Worm (Caenorhabditis elegans) whole organism, L4 larva: Measurements from ENCODE around the gene srw-95.

Experiments
- D1046.2 ChIP-seq: fragments of 200-800 bp; sonication (Bioruptor generic); IDR thresholded peaks from 2 replicates; pipeline ENCODE4 v1.3.6; 2022; ENCODE audit warnings: missing genetic modification characterization, missing compliant biosample characterization
- F49E8.2 ChIP-seq: sonication (generic microtip); optimal IDR thresholded peaks from 2 replicates; lab custom pipeline; 2016; ENCODE audit warnings: missing compliant biosample characterization, mild to moderate bottlenecking, missing genetic modification characterization, borderline replicate concordance
- T20F7.1 ChIP-seq: fragments of 200-800 bp; sonication (Bioruptor generic); optimal IDR thresholded peaks from 2 replicates; lab custom pipeline; 2018; ENCODE audit warnings: mild to moderate bottlenecking, missing genetic modification characterization, missing compliant biosample characterization
- ama-1 ChIP-seq: fragments of 150-350 bp; optimal IDR thresholded peaks from 2 replicates; lab custom pipeline; 2014; ENCODE audit warnings: inconsistent platforms, mixed read lengths
- ceh-28 ChIP-seq: fragments of 150-350 bp; optimal IDR thresholded peaks from 2 replicates; lab custom pipeline; 2014; ENCODE audit warnings: missing biosample characterization, missing genetic modification reagents, missing genetic modification characterization
- ceh-32 ChIP-seq: sonication (generic microtip); optimal IDR thresholded peaks from 2 replicates; lab custom pipeline; 2016; ENCODE audit warnings: mild to moderate bottlenecking, missing genetic modification characterization, missing compliant biosample characterization; ENCODE audit not compliant: poor library complexity
- ceh-44 ChIP-seq: fragments of 200-800 bp; sonication (Bioruptor generic); IDR thresholded peaks from 2 replicates; pipeline ENCODE4 v1.3.6; 2022; ENCODE audit warnings: missing genetic modification reagents, missing genetic modification characterization, missing compliant biosample characterization
- ceh-82 ChIP-seq: sonication (generic microtip); optimal IDR thresholded peaks from 2 replicates; lab custom pipeline; 2017; ENCODE audit warnings: missing biosample characterization, missing genetic modification characterization
- cey-2 ChIP-seq: sonication (generic microtip); optimal IDR thresholded peaks from 3 replicates; lab custom pipeline; 2017; ENCODE audit warnings: missing genetic modification characterization, mild to moderate bottlenecking, missing compliant biosample characterization, antibody characterized with exemption, borderline replicate concordance; ENCODE audit not compliant: insufficient read depth
- ctbp-1 ChIP-seq: fragments of 200-800 bp; sonication (Bioruptor generic); IDR thresholded peaks from 2 replicates; pipeline ENCODE4 v1.3.6; 2022; ENCODE audit warnings: missing genetic modification reagents, missing genetic modification characterization, missing compliant biosample characterization
- daf-8 ChIP-seq: fragments of 200-800 bp; sonication (Bioruptor generic); IDR thresholded peaks from 2 replicates; pipeline ENCODE4 v1.3.6; 2022; ENCODE audit warnings: missing genetic modification characterization, missing compliant biosample characterization
- dmd-6 ChIP-seq: fragments of 200-800 bp; sonication (Bioruptor generic); IDR thresholded peaks from 2 replicates; pipeline ENCODE4 v1.3.6; 2022; ENCODE audit warnings: missing genetic modification reagents, missing genetic modification characterization, missing compliant biosample characterization
- dmd-9 ChIP-seq: fragments of 200-800 bp; sonication (Bioruptor generic); IDR thresholded peaks from 2 replicates; pipeline ENCODE4 v1.3.6; 2022; ENCODE audit warnings: missing genetic modification reagents, missing genetic modification characterization, missing compliant biosample characterization
- dpl-1 ChIP-seq: fragments of 150-350 bp; optimal IDR thresholded peaks from 2 replicates; lab custom pipeline; 2014; ENCODE audit warnings: missing biosample characterization, missing genetic modification reagents, missing genetic modification characterization
- fos-1 ChIP-seq: fragments of 150-350 bp; optimal IDR thresholded peaks from 2 replicates; lab custom pipeline; 2014; ENCODE audit warnings: missing biosample characterization, missing genetic modification characterization
- gei-8 ChIP-seq: fragments of 200-800 bp; sonication (Bioruptor generic); optimal IDR thresholded peaks from 2 replicates; lab custom pipeline; 2018; ENCODE audit warnings: mild to moderate bottlenecking, missing genetic modification characterization, missing compliant biosample characterization
- hlh-11 ChIP-seq: fragments of 200-800 bp; sonication (Bioruptor generic); optimal IDR thresholded peaks from 2 replicates; lab custom pipeline; 2018; ENCODE audit warnings: mild to moderate bottlenecking, missing genetic modification characterization, missing compliant biosample characterization
- hmg-1.1 ChIP-seq: fragments of 200-800 bp; sonication (Bioruptor generic); IDR thresholded peaks from 2 replicates; pipeline ENCODE4 v1.3.6; 2022; ENCODE audit warnings: missing genetic modification reagents, missing genetic modification characterization, missing compliant biosample characterization
- lim-7 ChIP-seq: fragments of 200-800 bp; sonication (Bioruptor generic); IDR thresholded peaks from 2 replicates; pipeline ENCODE4 v1.3.6; 2022; ENCODE audit warnings: missing genetic modification characterization, missing compliant biosample characterization
- lin-13 ChIP-seq: fragments of 150-350 bp; optimal IDR thresholded peaks from 2 replicates; lab custom pipeline; 2014; ENCODE audit warnings: missing biosample characterization, missing genetic modification reagents, missing genetic modification characterization
- lin-15B ChIP-seq: fragments of 150-350 bp; sonication (generic microtip); optimal IDR thresholded peaks from 3 replicates; lab custom pipeline; 2014; ENCODE audit warnings: missing biosample characterization, missing genetic modification characterization
- lin-29 ChIP-seq: fragments of 200-800 bp; sonication (Bioruptor generic); IDR thresholded peaks from 2 replicates; pipeline ENCODE4 v1.3.6; 2022; ENCODE audit warnings: missing genetic modification reagents, missing genetic modification characterization, missing compliant biosample characterization
- lsy-2 ChIP-seq, 2 experiments: fragments of 150-350 bp in 1 of 2; sonication (generic microtip) in 1 of 2; optimal IDR thresholded peaks; 2 replicates each; lab custom pipeline; 2014 to 2017; ENCODE audit warnings: missing biosample characterization in 2 of 2, missing genetic modification characterization in 2 of 2
- madf-5 ChIP-seq, 2 experiments: fragments of 200-800 bp; sonication (Bioruptor generic); IDR thresholded peaks; 2 replicates each; pipeline ENCODE4 v1.3.6; 2022; ENCODE audit warnings: missing compliant biosample characterization in 2 of 2, missing genetic modification characterization in 2 of 2
- mdl-1 ChIP-seq, 2 experiments: fragments of 150-350 bp in 1 of 2; sonication (generic microtip) in 1 of 2; optimal IDR thresholded peaks; 2 replicates each; lab custom pipeline; 2014 to 2017; ENCODE audit warnings: missing biosample characterization in 2 of 2, missing genetic modification characterization in 2 of 2
- mxl-3 ChIP-seq: fragments of 200-800 bp; sonication (Bioruptor generic); optimal IDR thresholded peaks from 2 replicates; lab custom pipeline; 2018; ENCODE audit warnings: mild to moderate bottlenecking, missing genetic modification characterization, missing compliant biosample characterization
- nhr-11 ChIP-seq: fragments of 150-350 bp; optimal IDR thresholded peaks from 2 replicates; lab custom pipeline; 2014; ENCODE audit warnings: missing biosample characterization, missing genetic modification characterization
- nhr-111 ChIP-seq: fragments of 200-800 bp; sonication (Bioruptor generic); optimal IDR thresholded peaks from 2 replicates; lab custom pipeline; 2018; ENCODE audit warnings: mild to moderate bottlenecking, missing genetic modification characterization, missing compliant biosample characterization
- nhr-25 ChIP-seq: sonication (generic microtip); optimal IDR thresholded peaks from 2 replicates; lab custom pipeline; 2017; ENCODE audit warnings: missing genetic modification characterization, mild to moderate bottlenecking, missing compliant biosample characterization, antibody characterized with exemption, moderate library complexity, borderline replicate concordance; ENCODE audit not compliant: insufficient read depth
- nhr-28 ChIP-seq: fragments of 150-350 bp; optimal IDR thresholded peaks from 2 replicates; lab custom pipeline; 2014; ENCODE audit warnings: missing biosample characterization, missing genetic modification characterization
- nhr-41 ChIP-seq: fragments of 200-800 bp; sonication (Bioruptor generic); IDR thresholded peaks from 2 replicates; pipeline ENCODE4 v1.3.6; 2022; ENCODE audit warnings: missing genetic modification reagents, missing genetic modification characterization, missing compliant biosample characterization
- nhr-42 ChIP-seq: fragments of 200-800 bp; sonication (Bioruptor generic); IDR thresholded peaks from 2 replicates; pipeline ENCODE4 v1.3.6; 2022; ENCODE audit warnings: missing genetic modification characterization, missing compliant biosample characterization
- nhr-48 ChIP-seq: sonication (generic microtip); optimal IDR thresholded peaks from 2 replicates; lab custom pipeline; 2016; ENCODE audit warnings: mild to moderate bottlenecking, missing genetic modification characterization, missing compliant biosample characterization
- nhr-76 ChIP-seq: fragments of 150-350 bp; optimal IDR thresholded peaks from 2 replicates; lab custom pipeline; 2014; ENCODE audit warnings: missing biosample characterization, missing genetic modification characterization
- nhr-77 ChIP-seq: fragments of 150-350 bp; optimal IDR thresholded peaks from 2 replicates; lab custom pipeline; 2014; ENCODE audit warnings: missing biosample characterization, missing genetic modification characterization
- saeg-2 ChIP-seq: fragments of 200-800 bp; sonication (Bioruptor generic); IDR thresholded peaks from 2 replicates; pipeline ENCODE4 v1.3.6; 2022; ENCODE audit warnings: missing genetic modification reagents, missing genetic modification characterization, missing compliant biosample characterization
- spr-1 ChIP-seq: sonication (generic microtip); optimal IDR thresholded peaks from 2 replicates; lab custom pipeline; 2016; ENCODE audit warnings: mild to moderate bottlenecking, missing genetic modification characterization, missing compliant biosample characterization
- tra-1 ChIP-seq: fragments of 200-800 bp; sonication (Bioruptor generic); IDR thresholded peaks from 2 replicates; pipeline ENCODE4 v1.3.6; 2022; ENCODE audit warnings: missing genetic modification reagents, missing genetic modification characterization, missing compliant biosample characterization
- zip-11 ChIP-seq: fragments of 200-800 bp; sonication (Bioruptor generic); IDR thresholded peaks from 2 replicates; pipeline ENCODE4 v1.3.6; 2022; ENCODE audit warnings: missing genetic modification characterization, missing compliant biosample characterization
- zip-2 ChIP-seq: fragments of 150-350 bp; optimal IDR thresholded peaks from 2 replicates; lab custom pipeline; 2014; ENCODE audit warnings: missing biosample characterization, missing genetic modification characterization

The srw-95 gene

DNA sequence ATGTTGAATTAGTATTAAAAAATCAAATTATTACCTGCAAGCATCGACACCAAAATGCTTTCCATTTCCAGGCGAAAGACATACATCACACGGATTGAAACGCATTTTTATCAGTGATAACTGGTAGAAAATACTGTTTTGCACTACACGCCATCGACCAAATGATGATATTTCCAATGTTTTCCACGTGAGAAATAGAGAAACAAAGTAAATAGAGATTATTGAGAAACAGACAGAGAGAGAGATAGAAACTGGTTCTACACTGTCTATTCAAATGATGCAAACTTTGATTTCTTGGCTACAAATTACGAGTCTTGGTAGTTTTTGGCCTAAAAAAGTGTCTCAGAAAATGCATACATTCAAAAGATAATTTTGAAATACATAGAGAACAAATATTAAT is 23.5 kb upstream of the srw-95 start, which contains the start of gene nhr-104 (continued):
- peak; percentile 83 for TF ChIP-seq nhr-77 (tag; lab: Kevin White, UChicago)
- no peak for TF ChIP-seq nhr-76
- no peak for TF ChIP-seq fos-1
- TF ChIP-seq spr-1 = no peak
- TF ChIP-seq ceh-82 = no peak
- TF ChIP-seq lin-13 (GFP tag; lab: Kevin White, UChicago) = no peak
- no peak for TF ChIP-seq ama-1 (lab: Kevin White, UChicago)
- peak; percentile 63 for TF ChIP-seq nhr-48 (tag; lab: Kevin White, UChicago)
- no peak for TF ChIP-seq dmd-9 (GFP tag; lab: Robert Waterston, UW)
- no peak for TF ChIP-seq ceh-32 (tag; lab: Kevin White, UChicago)
- no peak for TF ChIP-seq zip-2 (tag; lab: Kevin White, UChicago)
- TF ChIP-seq nhr-42 = no peak
- TF ChIP-seq nhr-28 (tag; lab: Kevin White, UChicago) = peak; percentile 98
- no peak for TF ChIP-seq zip-11 (GFP tag; lab: Robert Waterston, UW)
- TF ChIP-seq dpl-1 (GFP tag; lab: Kevin White, UChicago) = no peak
- no peak for TF ChIP-seq F49E8.2 (tag; lab: Kevin White, UChicago)
- TF ChIP-seq ceh-28 (tag; lab: Kevin White, UChicago) = no peak
- TF ChIP-seq lsy-2 (tag; optimal IDR thresholded peaks at IDR 0.05; lab: Kevin White, UChicago) = peak in 1 of 2 experiments; percentile 59
- no peak for TF ChIP-seq ctbp-1 (GFP tag; lab: Robert Waterston, UW)

DNA sequence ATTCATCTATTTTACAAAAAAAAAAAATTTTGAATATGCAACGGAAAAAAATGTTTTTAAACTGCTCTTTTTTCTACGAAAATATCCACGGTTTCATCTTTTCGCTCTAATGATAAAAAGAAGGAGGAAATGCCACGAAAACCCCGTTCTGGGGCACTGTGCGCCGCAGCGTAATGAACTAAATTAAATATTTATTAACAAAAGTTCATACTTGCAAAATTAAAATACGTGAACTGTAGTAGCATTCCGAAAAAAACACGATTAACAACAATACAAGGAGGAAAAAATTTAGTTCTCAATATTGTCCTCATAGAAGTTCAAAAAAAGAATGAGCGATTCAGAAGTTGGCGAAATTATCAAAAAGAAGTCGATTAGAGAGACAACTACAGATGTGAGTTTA is 22.4 kb upstream of the srw-95 start, which contains the start of gene R11E3.1:
Gene R11E3.1 (plus strand): TSS at position 301 of the 400 bp plus-strand sequence.
- no peak for TF ChIP-seq saeg-2
- no peak for TF ChIP-seq ceh-44 (GFP tag; lab: Robert Waterston, UW)
- no peak for TF ChIP-seq T20F7.1 (GFP tag; lab: Kevin White, UChicago)
- no peak for TF ChIP-seq nhr-11 (tag; lab: Kevin White, UChicago)
- TF ChIP-seq tra-1 = no peak
- no peak for TF ChIP-seq lin-29
- TF ChIP-seq lim-7 = no peak
- TF ChIP-seq nhr-41 (GFP tag; lab: Robert Waterston, UW) = no peak
- no peak for TF ChIP-seq madf-5 (GFP tag; IDR thresholded peaks at IDR 0.05; lab: Robert Waterston, UW)
- TF ChIP-seq nhr-28 (tag; lab: Kevin White, UChicago) = no peak
- TF ChIP-seq lin-15B (tag; lab: Kevin White, UChicago) = no peak
- no peak for TF ChIP-seq daf-8
- no peak for TF ChIP-seq gei-8 (GFP tag; lab: Kevin White, UChicago)
- TF ChIP-seq, all 104 proteins: peak for 0

DNA sequence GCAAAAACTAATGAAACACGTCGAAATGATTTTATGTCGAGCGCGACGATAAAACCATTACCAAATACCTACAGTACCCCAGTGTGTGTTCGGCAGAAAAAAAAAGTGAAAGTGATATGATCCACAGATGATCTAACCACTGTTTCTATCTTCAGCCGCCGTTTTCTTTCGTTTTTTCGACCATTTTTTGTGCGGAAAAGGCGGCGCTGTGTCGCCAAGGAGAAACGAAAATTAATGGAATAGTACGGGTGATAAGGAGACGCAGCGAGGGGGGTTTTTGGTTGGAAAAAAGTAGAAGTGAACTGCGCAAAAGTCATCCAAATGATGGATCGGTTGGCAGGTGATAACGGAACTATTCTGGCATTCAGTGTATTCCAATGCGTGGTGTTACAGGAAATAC is 16.8 kb upstream of the srw-95 start:
- TF ChIP-seq nhr-28 (tag; lab: Kevin White, UChicago) = peak; percentile 12
- TF ChIP-seq tra-1 = 0 out of 2 replicates have a peak, but pooled peaks have one; percentile 44
- peak; percentile 37 for TF ChIP-seq hlh-11 (tag; lab: Kevin White, UChicago)
- TF ChIP-seq cey-2 (tag; lab: Kevin White, UChicago) = peak; percentile 48
- no peak for TF ChIP-seq D1046.2 (GFP tag; lab: Robert Waterston, UW)
- TF ChIP-seq mdl-1 (tag; optimal IDR thresholded peaks at IDR 0.05; lab: Kevin White, UChicago) = no peak
- TF ChIP-seq nhr-111 (GFP tag; lab: Kevin White, UChicago) = no peak
- TF ChIP-seq nhr-48 (tag; lab: Kevin White, UChicago) = peak; percentile 29
- no peak for TF ChIP-seq hmg-1.1 (GFP tag; lab: Robert Waterston, UW)
- TF ChIP-seq dmd-6 = no peak
- no peak for TF ChIP-seq nhr-25 (tag; lab: Kevin White, UChicago)
- no peak for TF ChIP-seq nhr-42
- peak; percentile 8 for TF ChIP-seq mxl-3 (GFP tag; lab: Kevin White, UChicago)
